Fruit fly (Drosophila melanogaster): ENCODE results near the gene bigmax.

- TF ChIP-seq OdsH (GFP tag; optimal IDR thresholded peaks at IDR 0.05) (no peak), psq (GFP tag; optimal IDR thresholded peaks at IDR 0.05) (no peak), br (GFP tag; optimal IDR thresholded peaks at IDR 0.05) (no peak), HLH106 (tag; optimal IDR thresholded peaks at IDR 0.05) (no peak), pan (optimal IDR thresholded peaks at IDR 0.05) (no peak), GATAd (GFP tag; optimal IDR thresholded peaks at IDR 0.05) (no peak), dsf (GFP tag; optimal IDR thresholded peaks at IDR 0.05; ENCODE audit: borderline replicate concordance) (no peak), sage (GFP tag; optimal IDR thresholded peaks at IDR 0.05) (no peak), ey (GFP tag; optimal IDR thresholded peaks at IDR 0.05) (no peak)
These were observed 8.8 kb downstream of the bigmax start for dm6 chr3R:27279478-27279877.
